Worm (Caenorhabditis elegans): ENCODE results near the gene K06A4.7.

Gene K06A4.7

ce11 chrV:9503152-9503817 lies 12.0 kb upstream of the K06A4.7 start (continued):
- TF ChIP-seq ZK546.5 (tag; optimal IDR thresholded peaks at IDR 0.05), result no peak
- TF ChIP-seq aly-2 (tag; optimal IDR thresholded peaks at IDR 0.05), result no peak
- TF ChIP-seq dve-1 (tag; optimal IDR thresholded peaks at IDR 0.05; ENCODE audit: insufficient read depth), result no peak
- no peak for TF ChIP-seq R02D3.7 (tag; optimal IDR thresholded peaks at IDR 0.05)
- no peak for TF ChIP-seq fkh-10 (GFP tag; optimal IDR thresholded peaks at IDR 0.05)
- peak; percentile 87 for TF ChIP-seq hmg-1.1 (GFP tag; IDR thresholded peaks at IDR 0.05)
- no peak for TF ChIP-seq pqm-1 (tag; optimal IDR thresholded peaks at IDR 0.05)
- TF ChIP-seq F37D6.2 (tag; optimal IDR thresholded peaks at IDR 0.05), result peak; percentile 35
- TF ChIP-seq zip-2 (tag; optimal IDR thresholded peaks at IDR 0.05), result no peak
- TF ChIP-seq ctbp-1 (GFP tag; IDR thresholded peaks at IDR 0.05), result peak; percentile 87
- peak; percentile 95 for TF ChIP-seq aha-1 (tag)
- peak; percentile 47 for TF ChIP-seq T20F7.1 (GFP tag; optimal IDR thresholded peaks at IDR 0.05)
- TF ChIP-seq dmd-8 (GFP tag; IDR thresholded peaks at IDR 0.05), result peak; percentile 97
- TF ChIP-seq nhr-237 (tag; optimal IDR thresholded peaks at IDR 0.05), result no peak

- TF ChIP-seq lin-29 (GFP tag; IDR thresholded peaks at IDR 0.05) (no peak), saeg-2 (GFP tag; IDR thresholded peaks at IDR 0.05) (no peak), zfp-2 (tag; optimal IDR thresholded peaks at IDR 0.05) (no peak), ctbp-1 (GFP tag; IDR thresholded peaks at IDR 0.05) (no peak), nhr-77 (tag; optimal IDR thresholded peaks at IDR 0.05) (no peak)
Measured at ce11 chrV:9500826-9501451, 9.6 kb upstream of the K06A4.7 start, which contains the start of gene swt-5. swt-5 (plus strand) TSS chrV:9501401.

- TF ChIP-seq F10B5.3 (tag; optimal IDR thresholded peaks at IDR 0.05), result no peak
- no peak for TF ChIP-seq ceh-62 (tag; optimal IDR thresholded peaks at IDR 0.05)
- no peak for TF ChIP-seq nhr-48 (tag; optimal IDR thresholded peaks at IDR 0.05)
- TF ChIP-seq dmd-6 (GFP tag; IDR thresholded peaks at IDR 0.05), result no peak
- no peak for TF ChIP-seq php-3 (GFP tag; IDR thresholded peaks at IDR 0.05)
- no peak for TF ChIP-seq aly-2 (tag; optimal IDR thresholded peaks at IDR 0.05)
- TF ChIP-seq fkh-10 (GFP tag; optimal IDR thresholded peaks at IDR 0.05), result no peak
- TF ChIP-seq F26F4.8 (GFP tag; conservative IDR thresholded peaks at IDR 0.05), result no peak
- no peak for TF ChIP-seq ces-1 (GFP tag; optimal IDR thresholded peaks at IDR 0.05)
- TF ChIP-seq fos-1 (tag; optimal IDR thresholded peaks at IDR 0.05), result no peak
- TF ChIP-seq ztf-11 (tag; optimal IDR thresholded peaks at IDR 0.05), result no peak
- TF ChIP-seq F49E8.2 (tag; optimal IDR thresholded peaks at IDR 0.05; ENCODE audit: borderline replicate concordance), result no peak
- TF ChIP-seq nhr-41 (GFP tag; IDR thresholded peaks at IDR 0.05), result no peak
- no peak for TF ChIP-seq spr-1 (tag; optimal IDR thresholded peaks at IDR 0.05)
- TF ChIP-seq unc-39 (tag; optimal IDR thresholded peaks at IDR 0.05), result no peak
- no peak for TF ChIP-seq vab-7 (GFP tag; IDR thresholded peaks at IDR 0.05)
Measured at ce11 chrV:9499295-9499694, 8.0 kb upstream of the K06A4.7 start.

DNA sequence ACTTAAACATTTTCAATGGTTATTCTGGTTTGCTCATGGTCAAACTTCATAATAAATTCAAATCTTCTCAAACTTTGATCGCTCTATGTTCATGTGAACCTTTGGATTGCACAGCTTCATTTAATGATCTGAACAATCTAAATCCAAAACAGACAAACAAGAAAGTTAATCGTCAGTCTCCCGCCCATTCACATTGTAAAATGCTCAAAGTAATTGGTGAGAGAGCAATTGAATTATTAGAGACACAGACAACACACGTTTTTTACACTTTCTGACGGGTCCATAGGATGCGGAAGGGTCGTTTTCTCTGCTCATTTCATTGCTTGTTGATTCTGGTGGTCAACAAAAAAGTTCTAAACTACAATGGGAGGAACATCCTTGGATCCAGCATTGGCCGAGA lies 5.5 kb upstream of the K06A4.7 start, which contains the start of gene gsnl-1:
Gene gsnl-1 (plus strand): TSS at position 301 of the 400 bp plus-strand sequence.
- TF ChIP-seq zfp-2 (tag; optimal IDR thresholded peaks at IDR 0.05) (no peak), mxl-2 (GFP tag; conservative IDR thresholded peaks at IDR 0.05) (no peak), lin-1 (GFP tag; IDR thresholded peaks at IDR 0.05) (no peak), hif-1 (tag; optimal IDR thresholded peaks at IDR 0.05) (no peak), daf-16 (GFP tag; optimal IDR thresholded peaks at IDR 0.05) (peak in 1 of 2 experiments; percentile 37), daf-16 (tag; optimal IDR thresholded peaks at IDR 0.05) (no peak), jun-1 (tag; optimal IDR thresholded peaks at IDR 0.05) (no peak), cey-2 (tag; optimal IDR thresholded peaks at IDR 0.05; ENCODE audit: borderline replicate concordance, insufficient read depth) (no peak)

Data from whole organism, L4 larva.